Worm (Caenorhabditis elegans) whole organism, L2 larva: Measurements from ENCODE around the gene R102.8.
A peak's percentile ranks its signal among the peaks of the same experiment; 100 is the strongest.

Experiments
- F13H6.1 ChIP-seq: sonication (generic microtip); optimal IDR thresholded peaks from 2 replicates; lab custom pipeline; 2016; ENCODE audit warnings: missing genetic modification characterization, missing compliant biosample characterization
- Y55F3AM.14 ChIP-seq: fragments of 200-800 bp; sonication (Bioruptor generic); optimal IDR thresholded peaks from 2 replicates; lab custom pipeline; 2018; ENCODE audit warnings: mild to moderate bottlenecking, missing genetic modification characterization, missing compliant biosample characterization
- ZK546.5 ChIP-seq: sonication (generic microtip); optimal IDR thresholded peaks from 2 replicates; lab custom pipeline; 2017; ENCODE audit warnings: missing biosample characterization, missing genetic modification characterization
- egl-27 ChIP-seq: sonication (generic microtip); optimal IDR thresholded peaks from 3 replicates; lab custom pipeline; 2017; ENCODE audit warnings: missing biosample characterization, missing genetic modification reagents, missing genetic modification characterization
- elt-3 ChIP-seq: sonication (generic microtip); optimal IDR thresholded peaks from 2 replicates; lab custom pipeline; 2017; ENCODE audit warnings: missing biosample characterization, missing genetic modification characterization
- fos-1 ChIP-seq: fragments of 150-350 bp; optimal IDR thresholded peaks from 2 replicates; lab custom pipeline; 2014; ENCODE audit warnings: missing biosample characterization, missing genetic modification characterization
- lsy-2 ChIP-seq, 2 experiments: fragments of 150-350 bp in 1 of 2; sonication (generic microtip) in 1 of 2; optimal IDR thresholded peaks; 2 replicates each; lab custom pipeline; 2014 to 2017; ENCODE audit warnings: missing biosample characterization in 2 of 2, missing genetic modification characterization in 2 of 2
- nhr-12 ChIP-seq: fragments of 150-350 bp; optimal IDR thresholded peaks from 2 replicates; lab custom pipeline; 2014; ENCODE audit warnings: missing biosample characterization, missing genetic modification characterization
- nhr-6 ChIP-seq: fragments of 150-350 bp; optimal IDR thresholded peaks from 2 replicates; lab custom pipeline; 2014; ENCODE audit warnings: missing biosample characterization, missing genetic modification characterization
- peb-1 ChIP-seq: fragments of 150-350 bp; optimal IDR thresholded peaks from 2 replicates; lab custom pipeline; 2014; ENCODE audit warnings: missing biosample characterization, missing genetic modification characterization
- unc-62 ChIP-seq: fragments of 150-350 bp; optimal IDR thresholded peaks from 2 replicates; lab custom pipeline; 2014; ENCODE audit warnings: missing biosample characterization, missing genetic modification reagents, missing genetic modification characterization
- ztf-4 ChIP-seq: fragments of 150-350 bp; optimal IDR thresholded peaks from 2 replicates; lab custom pipeline; 2014; ENCODE audit warnings: missing biosample characterization, missing genetic modification characterization

DNA sequence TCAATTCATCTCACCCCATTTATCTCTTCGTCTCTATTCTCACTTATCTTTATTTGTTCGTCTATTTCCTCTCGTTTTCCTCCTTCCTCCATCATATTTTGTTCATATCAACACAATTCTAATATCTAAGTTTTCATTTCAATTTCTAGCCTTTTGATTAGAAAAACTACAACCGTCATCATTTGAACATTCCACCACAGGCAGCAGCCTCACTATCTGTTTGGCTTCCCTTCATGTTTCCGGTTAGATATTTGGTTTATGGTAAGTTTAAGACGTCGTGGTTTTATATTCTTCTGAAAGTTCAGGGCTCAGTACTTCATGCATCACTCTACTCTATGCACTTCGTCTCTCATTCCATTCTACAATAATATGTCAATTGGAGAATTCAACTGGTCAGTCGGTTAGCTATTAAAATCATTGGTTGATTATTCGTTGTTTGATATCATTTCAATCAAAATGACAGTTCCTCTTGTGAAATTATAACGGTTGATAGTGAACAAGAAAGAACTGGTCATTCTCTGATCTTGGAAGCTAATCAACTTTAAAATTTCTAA is 33.2 kb downstream of the R102.8 start, which contains the start of gene K08C7.1:
- no peak for TF ChIP-seq Y55F3AM.14
- no peak for TF ChIP-seq unc-62
- no peak for TF ChIP-seq ztf-4
- no peak for TF ChIP-seq egl-27 (tag; lab: Kevin White, UChicago)
- no peak for TF ChIP-seq lsy-2 (tag; optimal IDR thresholded peaks at IDR 0.05; lab: Kevin White, UChicago)
- TF ChIP-seq peb-1 (tag; lab: Kevin White, UChicago) = no peak
- TF ChIP-seq nhr-12 = no peak
- no peak for TF ChIP-seq F13H6.1 (tag; lab: Kevin White, UChicago)
- TF ChIP-seq ZK546.5 (tag; lab: Kevin White, UChicago) = no peak
- TF ChIP-seq fos-1 = peak; percentile 31
- TF ChIP-seq nhr-6 (tag; lab: Kevin White, UChicago) = no peak
- no peak for TF ChIP-seq elt-3 (tag; lab: Kevin White, UChicago)
